Worm (Caenorhabditis elegans): ENCODE measurements around the gene srt-17.
A peak's percentile ranks its signal among the peaks of the same experiment; 100 is the strongest.

srt-17 gene

DNA sequence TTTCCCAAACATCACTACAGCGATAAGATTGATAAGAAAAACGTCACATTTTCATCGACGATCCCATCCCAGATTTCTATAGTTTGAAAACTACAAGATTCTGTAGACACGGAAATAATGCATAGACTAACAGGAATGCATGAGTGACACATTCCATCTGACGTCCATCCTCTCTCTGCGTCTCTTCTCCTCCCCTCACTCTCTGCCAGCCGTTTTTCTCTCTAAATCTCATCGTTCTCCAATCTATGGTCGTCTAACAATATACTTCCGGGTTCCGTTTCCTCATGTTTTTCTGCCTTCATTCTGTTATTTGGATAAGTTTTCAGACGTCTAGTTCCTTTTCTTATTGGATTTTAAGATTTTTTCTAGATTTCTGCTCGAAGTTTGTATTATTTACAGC, 5.8 kb downstream of the srt-17 start, which contains the start of gene F48G7.4 (continued):
- TF ChIP-seq snpc-4 (GFP tag; optimal IDR thresholded peaks at IDR 0.05) (no peak), snpc-4 (tag; optimal IDR thresholded peaks at IDR 0.05) (peak in 1 of 4 experiments; percentile 54), die-1 (tag; optimal IDR thresholded peaks at IDR 0.05) (no peak), dpl-1 (GFP tag; optimal IDR thresholded peaks at IDR 0.05) (no peak), mxl-1 (tag; optimal IDR thresholded peaks at IDR 0.05) (no peak), nfyb-1 (GFP tag; IDR thresholded peaks at IDR 0.05) (no peak), rpc-1 (optimal IDR thresholded peaks at IDR 0.05) (no peak), rpc-1 (tag; optimal IDR thresholded peaks at IDR 0.05) (no peak), F57A8.1 (GFP tag; optimal IDR thresholded peaks at IDR 0.05) (no peak), him-1 (tag; optimal IDR thresholded peaks at IDR 0.05) (no peak), dox-1 (GFP tag; IDR thresholded peaks at IDR 0.05) (peak; percentile 54), ceh-40 (GFP tag; IDR thresholded peaks at IDR 0.05) (no peak), ceh-27 (GFP tag; optimal IDR thresholded peaks at IDR 0.05) (peak; percentile 41)

DNA sequence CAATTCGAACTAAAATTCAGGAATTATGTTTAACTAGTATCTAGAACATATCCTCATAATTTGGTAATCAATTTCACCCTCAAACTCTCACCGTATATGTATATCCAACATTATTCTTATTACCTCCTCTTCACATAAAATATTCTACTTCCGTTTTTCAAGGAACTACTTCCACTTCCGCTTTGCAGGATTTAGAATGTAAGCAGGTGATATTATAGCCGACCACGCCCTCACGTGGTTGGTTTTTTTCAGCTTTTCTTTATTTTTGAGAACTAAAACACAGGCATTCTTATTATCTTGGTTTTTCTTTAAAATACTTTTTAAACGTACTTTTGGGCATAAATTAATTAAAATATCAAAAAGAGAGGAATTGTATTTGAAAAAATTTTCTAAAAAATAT, 6.9 kb downstream of the srt-17 start:
- TF ChIP-seq die-1 (tag; optimal IDR thresholded peaks at IDR 0.05) (no peak), madf-8 (GFP tag; conservative IDR thresholded peaks at IDR 0.05) (no peak), ceh-58 (GFP tag; IDR thresholded peaks at IDR 0.05) (no peak), T26A5.8 (tag; optimal IDR thresholded peaks at IDR 0.05) (no peak), nhr-90 (tag; optimal IDR thresholded peaks at IDR 0.05) (no peak), bed-2 (GFP tag; IDR thresholded peaks at IDR 0.05) (no peak), him-1 (tag; optimal IDR thresholded peaks at IDR 0.05) (no peak), attf-6 (GFP tag; IDR thresholded peaks at IDR 0.05) (no peak), C17E4.6 (GFP tag; IDR thresholded peaks at IDR 0.05) (no peak), Y67H2A.10 (GFP tag; conservative IDR thresholded peaks at IDR 0.05) (no peak), C06A6.2 (GFP tag; conservative IDR thresholded peaks at IDR 0.05) (no peak)

DNA sequence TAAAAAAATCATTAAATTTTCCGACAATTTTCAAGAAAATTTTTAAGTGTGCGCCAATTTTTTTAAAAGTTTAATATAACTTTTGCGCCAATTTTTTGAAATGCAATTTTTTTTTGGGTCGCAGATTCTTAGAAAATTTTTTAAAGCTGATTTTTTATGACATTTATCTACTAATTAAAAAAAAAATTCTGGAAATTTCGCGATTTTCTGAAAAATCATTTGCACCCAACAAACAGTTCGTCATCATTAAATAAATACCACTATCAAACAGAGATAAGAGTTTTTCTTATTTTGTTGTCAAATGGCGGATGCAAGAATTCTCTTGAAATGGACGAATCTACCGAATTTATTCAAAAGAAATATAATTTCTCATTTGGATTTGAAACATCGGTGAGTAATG, 9.5 kb downstream of the srt-17 start, which contains the start of gene F48G7.13:
F48G7.13 (plus strand) TSS at position 301 of the 400 bp plus-strand sequence.
- TF ChIP-seq zim-3 (tag; optimal IDR thresholded peaks at IDR 0.05) = no peak
- no peak for TF ChIP-seq mxl-1 (tag; optimal IDR thresholded peaks at IDR 0.05)
- TF ChIP-seq F23B12.7 (tag; optimal IDR thresholded peaks at IDR 0.05; ENCODE audit: insufficient read depth) = no peak
- TF ChIP-seq lir-1 (GFP tag; conservative IDR thresholded peaks at IDR 0.05) = no peak
- TF ChIP-seq hmg-20 (GFP tag; IDR thresholded peaks at IDR 0.05) = no peak
- TF ChIP-seq ama-1 (optimal IDR thresholded peaks at IDR 0.05) = no peak
- TF ChIP-seq ama-1 (GFP tag; optimal IDR thresholded peaks at IDR 0.05) = no peak
- TF ChIP-seq athp-1 (tag; optimal IDR thresholded peaks at IDR 0.05) = no peak
- no peak for TF ChIP-seq gei-17 (GFP tag; optimal IDR thresholded peaks at IDR 0.05)
- no peak for TF ChIP-seq hlh-12 (tag; optimal IDR thresholded peaks at IDR 0.05)
- no peak for TF ChIP-seq let-607 (tag; optimal IDR thresholded peaks at IDR 0.05)

DNA sequence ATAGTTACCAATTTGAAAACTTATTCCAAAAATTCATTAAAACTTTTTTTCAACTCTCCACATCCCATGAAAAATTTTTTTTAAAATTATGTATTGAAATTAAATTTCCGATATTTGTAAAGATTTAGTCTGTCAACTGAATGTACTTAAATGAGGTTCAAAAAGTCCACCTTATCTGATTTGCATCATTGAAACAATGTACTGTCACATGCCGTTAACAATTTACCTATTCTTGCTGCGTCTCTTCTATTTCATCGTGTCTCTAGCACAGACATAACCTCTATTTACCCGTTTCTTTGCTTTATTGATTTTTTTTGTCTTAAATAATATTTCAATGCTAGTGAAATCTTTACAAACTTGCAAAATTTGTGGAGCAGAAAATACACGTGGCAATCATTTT, 14.6 kb downstream of the srt-17 start, which contains the start of gene nhr-90:
nhr-90 (plus strand) TSS at position 296 of the 400 bp plus-strand sequence.
- TF ChIP-seq dpl-1 (GFP tag; optimal IDR thresholded peaks at IDR 0.05) (no peak), ama-1 (optimal IDR thresholded peaks at IDR 0.05) (no peak), ama-1 (GFP tag; optimal IDR thresholded peaks at IDR 0.05) (no peak), rpc-1 (optimal IDR thresholded peaks at IDR 0.05) (no peak), rpc-1 (tag; optimal IDR thresholded peaks at IDR 0.05) (no peak), Y67H2A.10 (GFP tag; conservative IDR thresholded peaks at IDR 0.05) (no peak), mes-4 (tag; optimal IDR thresholded peaks at IDR 0.05) (no peak), lir-1 (GFP tag; conservative IDR thresholded peaks at IDR 0.05) (no peak), ztf-18 (tag; optimal IDR thresholded peaks at IDR 0.05) (no peak), tlf-1 (GFP tag; optimal IDR thresholded peaks at IDR 0.05) (no peak), somi-1 (GFP tag; optimal IDR thresholded peaks at IDR 0.05) (no peak), C17E4.6 (GFP tag; IDR thresholded peaks at IDR 0.05) (no peak), hlh-26 (GFP tag; conservative IDR thresholded peaks at IDR 0.05) (no peak), bed-1 (GFP tag; IDR thresholded peaks at IDR 0.05) (no peak), nhr-120 (GFP tag; IDR thresholded peaks at IDR 0.05) (no peak), cebp-1 (GFP tag; IDR thresholded peaks at IDR 0.05) (no peak), cebp-1 (tag; optimal IDR thresholded peaks at IDR 0.05) (no peak), F57C9.4 (tag; optimal IDR thresholded peaks at IDR 0.05) (no peak), B0336.3 (GFP tag; IDR thresholded peaks at IDR 0.05) (no peak), hmg-20 (GFP tag; IDR thresholded peaks at IDR 0.05) (no peak), zim-3 (tag; optimal IDR thresholded peaks at IDR 0.05) (no peak), ztf-25 (GFP tag; IDR thresholded peaks at IDR 0.05) (no peak), F23B12.7 (tag; optimal IDR thresholded peaks at IDR 0.05; ENCODE audit: insufficient read depth) (no peak)
